Worm (Caenorhabditis elegans) whole organism, midembryonic: ENCODE measurements around the gene irld-65.

Experiments
- T22C8.4 ChIP-seq: fragments of 200-800 bp; sonication (Bioruptor generic); IDR thresholded peaks from 2 replicates; pipeline ENCODE4 v1.3.6; 2022; ENCODE audit warnings: missing genetic modification characterization, missing compliant biosample characterization
- flt-1 ChIP-seq: fragments of 200-800 bp; sonication (Bioruptor generic); IDR thresholded peaks from 2 replicates; pipeline ENCODE4 v1.3.6; 2022; ENCODE audit warnings: missing genetic modification characterization, missing compliant biosample characterization
- ref-1 ChIP-seq: fragments of 200-800 bp; sonication (Bioruptor generic); conservative IDR thresholded peaks from 2 replicates; pipeline ENCODE4 v1.3.6; 2022; ENCODE audit warnings: missing genetic modification reagents, missing genetic modification characterization, missing compliant biosample characterization
- ztf-23 ChIP-seq: fragments of 200-800 bp; sonication (Bioruptor generic); IDR thresholded peaks from 2 replicates; pipeline ENCODE4 v1.3.6; 2022; ENCODE audit warnings: missing genetic modification reagents, missing genetic modification characterization, missing compliant biosample characterization

- TF ChIP-seq ref-1 (GFP tag; lab: Robert Waterston, UW) (no peak), ztf-23 (GFP tag; lab: Robert Waterston, UW) (no peak), flt-1 (GFP tag; lab: Robert Waterston, UW) (no peak), T22C8.4 (GFP tag; lab: Robert Waterston, UW) (no peak)
Observed at ce11 chrII:2930499-2930898, 7.3 kb downstream of the irld-65 start, which contains the start of the genes irld-64 and irld-63.
